Worm (Caenorhabditis elegans): ENCODE results near the gene lgc-11.

- TF ChIP-seq pha-4 (tag; optimal IDR thresholded peaks at IDR 0.05) (no peak), elt-3 (tag; optimal IDR thresholded peaks at IDR 0.05) (no peak), blmp-1 (tag; optimal IDR thresholded peaks at IDR 0.05) (no peak), unc-120 (tag; optimal IDR thresholded peaks at IDR 0.05; ENCODE audit: poor library complexity, severe bottlenecking) (no peak), ceh-83 (GFP tag; optimal IDR thresholded peaks at IDR 0.05) (no peak), nhr-237 (tag; optimal IDR thresholded peaks at IDR 0.05) (no peak), elt-1 (tag; optimal IDR thresholded peaks at IDR 0.05; ENCODE audit: borderline replicate concordance, insufficient read depth) (no peak), nhr-76 (tag; optimal IDR thresholded peaks at IDR 0.05) (no peak), ceh-43 (GFP tag; optimal IDR thresholded peaks at IDR 0.05) (no peak), ham-2 (GFP tag; optimal IDR thresholded peaks at IDR 0.05) (no peak), ces-1 (GFP tag; optimal IDR thresholded peaks at IDR 0.05) (no peak), flh-1 (GFP tag; optimal IDR thresholded peaks at IDR 0.05) (no peak), snpc-4 (tag; optimal IDR thresholded peaks at IDR 0.05) (no peak), nhr-2 (tag; optimal IDR thresholded peaks at IDR 0.05) (no peak)
These were observed 6.3 kb upstream of the lgc-11 start for ce11 chrX:7512714-7513113.
